Worm (Caenorhabditis elegans) whole organism, L3 larva: Measurements from ENCODE around the gene C08F8.9.

Experiments used
- ZK546.5 ChIP-seq: sonication (generic microtip); optimal IDR thresholded peaks from 2 replicates; lab custom pipeline; 2017; ENCODE audit warnings: missing biosample characterization, missing genetic modification characterization
- ceh-9 ChIP-seq: sonication (generic microtip); optimal IDR thresholded peaks from 2 replicates; lab custom pipeline; 2018; ENCODE audit warnings: missing biosample characterization, missing genetic modification characterization
- elt-2 ChIP-seq: sonication (generic microtip); optimal IDR thresholded peaks from 2 replicates; lab custom pipeline; 2016; ENCODE audit warnings: missing genetic modification reagents, mild to moderate bottlenecking, missing genetic modification characterization, missing compliant biosample characterization
- eor-1 ChIP-seq, 2 experiments: fragments of 150-350 bp; optimal IDR thresholded peaks; 2 replicates each; lab custom pipeline; 2014 to 2018; ENCODE audit warnings: missing biosample characterization in 2 of 2, missing genetic modification characterization in 2 of 2
- fkh-10 ChIP-seq: sonication (generic microtip); optimal IDR thresholded peaks from 2 replicates; lab custom pipeline; 2017; ENCODE audit warnings: missing biosample characterization, missing genetic modification reagents, missing genetic modification characterization
- nhr-76 ChIP-seq: fragments of 150-350 bp; sonication (generic microtip); optimal IDR thresholded peaks from 5 replicates; lab custom pipeline; 2014; ENCODE audit warnings: missing biosample characterization, missing genetic modification characterization
- sea-2 ChIP-seq: fragments of 150-350 bp; sonication (generic microtip); optimal IDR thresholded peaks from 4 replicates; lab custom pipeline; 2014; ENCODE audit warnings: missing biosample characterization, missing genetic modification reagents, missing genetic modification characterization
- skn-1 ChIP-seq: fragments of 150-350 bp; optimal IDR thresholded peaks from 2 replicates; lab custom pipeline; 2014; ENCODE audit warnings: missing biosample characterization, missing genetic modification characterization

DNA sequence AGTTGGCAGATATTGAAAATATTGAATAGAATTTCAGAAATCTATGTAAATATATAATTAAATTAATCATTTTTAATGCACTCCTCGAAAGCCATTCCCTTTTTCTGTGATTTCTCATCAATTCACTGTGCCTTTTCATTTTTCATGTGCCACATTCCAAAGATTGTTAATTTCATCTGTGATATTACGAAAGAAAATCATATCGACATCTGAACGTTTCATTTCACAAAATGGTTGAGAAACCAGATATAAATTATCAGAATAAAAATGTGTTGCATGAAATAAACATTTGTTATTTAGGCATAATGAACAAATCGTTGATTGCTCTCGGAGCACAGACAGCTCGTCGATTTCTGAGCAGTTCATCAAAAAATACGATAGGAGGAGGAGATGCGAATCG lies 5.6 kb upstream of the C08F8.9 start, which contains the start of gene nuaf-3:
- TF ChIP-seq ZK546.5 (tag; lab: Kevin White, UChicago), result no peak
- TF ChIP-seq sea-2, result no peak
- TF ChIP-seq ceh-9 (tag; lab: Kevin White, UChicago), result no peak
- no peak for TF ChIP-seq eor-1 (tag; optimal IDR thresholded peaks at IDR 0.05; lab: Kevin White, UChicago)
- TF ChIP-seq nhr-76 (tag; lab: Kevin White, UChicago), result no peak
- peak; percentile 34 for TF ChIP-seq elt-2 (tag; lab: Kevin White, UChicago)
- no peak for TF ChIP-seq skn-1 (tag; lab: Kevin White, UChicago)
- no peak for TF ChIP-seq fkh-10 (GFP tag; lab: Kevin White, UChicago)
